Fruit fly (Drosophila melanogaster) whole organism, embryonic: ENCODE measurements around the gene CG10337.

ENCODE experiments used
- Abd-B ChIP-seq: fragments of 200-800 bp; sonication (Bioruptor generic); optimal IDR thresholded peaks from 2 replicates; lab custom pipeline; 2018; ENCODE audit warnings: missing biosample characterization, mild to moderate bottlenecking, missing genetic modification characterization, moderate library complexity
- Ada2b ChIP-seq: fragments of 200-800 bp; sonication (Bioruptor generic); IDR thresholded peaks from 2 replicates; pipeline ENCODE4 v1.3.6; 2022; ENCODE audit warnings: missing biosample characterization, missing genetic modification characterization
- CG11456 ChIP-seq: fragments of 200-800 bp; sonication (Bioruptor generic); IDR thresholded peaks from 3 replicates; pipeline ENCODE4 v1.3.6; 2022; ENCODE audit warnings: missing biosample characterization, missing genetic modification characterization
- CG13287 ChIP-seq: fragments of 200-800 bp; sonication (Bioruptor generic); IDR thresholded peaks from 2 replicates; pipeline ENCODE4 v1.3.6; 2022; ENCODE audit warnings: missing biosample characterization, missing genetic modification characterization; ENCODE audit not compliant: partially characterized antibody
- CG13424 ChIP-seq: fragments of 200-800 bp; sonication (Bioruptor generic); optimal IDR thresholded peaks from 2 replicates; lab custom pipeline; 2019; ENCODE audit warnings: missing biosample characterization, mild to moderate bottlenecking, missing genetic modification characterization, moderate library complexity
- CG14014 ChIP-seq: fragments of 200-800 bp; sonication (Bioruptor generic); IDR thresholded peaks from 2 replicates; pipeline ENCODE4 v1.3.6; 2022; ENCODE audit warnings: missing biosample characterization, missing genetic modification characterization
- CG14965 ChIP-seq: fragments of 200-800 bp; sonication (Bioruptor generic); optimal IDR thresholded peaks from 2 replicates; lab custom pipeline; 2016; ENCODE audit warnings: missing biosample characterization, missing genetic modification characterization, borderline replicate concordance
- CG16863 ChIP-seq: fragments of 200-800 bp; sonication (Bioruptor generic); optimal IDR thresholded peaks from 3 replicates; lab custom pipeline; 2016; ENCODE audit warnings: missing biosample characterization, missing genetic modification characterization
- CG17186 ChIP-seq: fragments of 200-800 bp; sonication (Bioruptor generic); optimal IDR thresholded peaks from 3 replicates; lab custom pipeline; 2017; ENCODE audit warnings: missing biosample characterization, missing genetic modification reagents, missing genetic modification characterization
- CG17359 ChIP-seq: fragments of 200-800 bp; sonication (Bioruptor generic); optimal IDR thresholded peaks from 3 replicates; lab custom pipeline; 2018; ENCODE audit warnings: missing biosample characterization, mild to moderate bottlenecking, missing genetic modification characterization, moderate library complexity
- CG34224 ChIP-seq: fragments of 200-800 bp; sonication (Bioruptor generic); IDR thresholded peaks from 3 replicates; pipeline ENCODE4 v1.3.6; 2022; ENCODE audit warnings: missing biosample characterization, missing genetic modification characterization; ENCODE audit not compliant: partially characterized antibody
- CG3847 ChIP-seq: fragments of 200-800 bp; sonication (Bioruptor generic); IDR thresholded peaks from 2 replicates; pipeline ENCODE4 v1.3.6; 2022; ENCODE audit warnings: missing biosample characterization, missing genetic modification characterization
- CG4730 ChIP-seq: fragments of 200-800 bp; sonication (Bioruptor generic); IDR thresholded peaks from 2 replicates; pipeline ENCODE4 v1.3.6; 2022; ENCODE audit warnings: missing biosample characterization, missing genetic modification characterization
- CG4854 ChIP-seq: fragments of 200-800 bp; sonication (Bioruptor generic); optimal IDR thresholded peaks from 2 replicates; lab custom pipeline; 2016; ENCODE audit warnings: missing biosample characterization, missing genetic modification characterization, inconsistent platforms
- CG7357 ChIP-seq: fragments of 200-800 bp; sonication (Bioruptor generic); IDR thresholded peaks from 3 replicates; pipeline ENCODE4 v1.3.6; 2022; ENCODE audit warnings: missing biosample characterization, missing genetic modification characterization
- CG8478 ChIP-seq: fragments of >200 bp; optimal IDR thresholded peaks from 2 replicates; lab custom pipeline; 2018
- CG9727 ChIP-seq: fragments of 200-800 bp; sonication (Bioruptor generic); optimal IDR thresholded peaks from 3 replicates; lab custom pipeline; 2017; ENCODE audit warnings: missing biosample characterization, mild to moderate bottlenecking, missing genetic modification characterization
- Camta ChIP-seq: fragments of 200-800 bp; sonication (Bioruptor generic); optimal IDR thresholded peaks from 2 replicates; lab custom pipeline; 2016; ENCODE audit warnings: missing biosample characterization, missing genetic modification characterization
- Chrac-16 ChIP-seq: fragments of 200-800 bp; sonication (Bioruptor generic); optimal IDR thresholded peaks from 3 replicates; lab custom pipeline; 2016; ENCODE audit warnings: missing biosample characterization, missing genetic modification characterization
- Eip74EF ChIP-seq, 2 experiments: fragments of 200-800 bp in 1 of 2; fragments of >200 bp in 1 of 2; sonication (Bioruptor generic) in 1 of 2; optimal IDR thresholded peaks; 2 replicates each; lab custom pipeline; 2017 to 2019; ENCODE audit warnings: missing biosample characterization in 2 of 2, missing genetic modification characterization in 2 of 2, mild to moderate bottlenecking in 1 of 2, moderate library complexity in 1 of 2
- Elba2 ChIP-seq: fragments of 200-800 bp; sonication (Bioruptor generic); optimal IDR thresholded peaks from 3 replicates; lab custom pipeline; 2016; ENCODE audit warnings: missing biosample characterization, missing genetic modification characterization
- Ets65A ChIP-seq: fragments of 200-800 bp; sonication (Bioruptor generic); peaks from one replicate; lab custom pipeline; 2016; ENCODE audit warnings: missing biosample characterization, missing genetic modification characterization
- HLH3B ChIP-seq: fragments of 200-800 bp; sonication (Bioruptor generic); IDR thresholded peaks from 2 replicates; pipeline ENCODE4 v1.3.6; 2022; ENCODE audit warnings: missing biosample characterization, missing genetic modification characterization
- HLHmδ ChIP-seq: fragments of 200-800 bp; sonication (Bioruptor generic); optimal IDR thresholded peaks from 2 replicates; lab custom pipeline; 2018; ENCODE audit warnings: missing biosample characterization, mild to moderate bottlenecking, missing genetic modification characterization, moderate library complexity
- Hey ChIP-seq: fragments of 200-800 bp; sonication (Bioruptor generic); optimal IDR thresholded peaks from 3 replicates; lab custom pipeline; 2018; ENCODE audit warnings: missing biosample characterization, mild to moderate bottlenecking, missing genetic modification characterization
- Hr39 ChIP-seq: fragments of >200 bp; optimal IDR thresholded peaks from 2 replicates; lab custom pipeline; 2017
- Hr51 ChIP-seq, 2 experiments: fragments of 200-800 bp; sonication (Bioruptor generic); optimal IDR thresholded peaks; 2 replicates in 1 of 2; 3 replicates in 1 of 2; lab custom pipeline; 2016 to 2018; ENCODE audit warnings: missing biosample characterization in 2 of 2, missing genetic modification characterization in 2 of 2, mild to moderate bottlenecking in 1 of 2, moderate library complexity in 1 of 2
- NK7.1 ChIP-seq: fragments of 200-800 bp; sonication (Bioruptor generic); optimal IDR thresholded peaks from 3 replicates; lab custom pipeline; 2016; ENCODE audit warnings: missing biosample characterization, missing genetic modification characterization
- Nf-YC ChIP-seq: fragments of 200-800 bp; optimal IDR thresholded peaks from 3 replicates; lab custom pipeline; 2019; ENCODE audit warnings: missing biosample characterization, mild to moderate bottlenecking, missing genetic modification characterization, moderate library complexity
- Rfx ChIP-seq: fragments of 200-800 bp; sonication (Bioruptor generic); IDR thresholded peaks from 2 replicates; pipeline ENCODE4 v1.3.6; 2022; ENCODE audit warnings: missing biosample characterization, missing genetic modification characterization
- Stat92E ChIP-seq, 3 experiments: fragments of >200 bp in 2 of 3; fragments of 200-800 bp in 1 of 3; sonication (Bioruptor generic) in 1 of 3; optimal IDR thresholded peaks; 2 replicates each; lab custom pipeline; 2017 to 2019; ENCODE audit warnings: missing biosample characterization in 3 of 3, missing genetic modification characterization in 3 of 3, mild to moderate bottlenecking in 1 of 3, moderate library complexity in 1 of 3
- ac ChIP-seq: fragments of 200-800 bp; sonication (Bioruptor generic); optimal IDR thresholded peaks from 3 replicates; lab custom pipeline; 2017; ENCODE audit warnings: missing biosample characterization, mild to moderate bottlenecking, missing genetic modification characterization
- bigmax ChIP-seq: fragments of 200-800 bp; sonication (Bioruptor generic); optimal IDR thresholded peaks from 2 replicates; lab custom pipeline; 2018; ENCODE audit warnings: missing biosample characterization, mild to moderate bottlenecking, missing genetic modification characterization
- btn ChIP-seq: fragments of 200-800 bp; sonication (Bioruptor generic); optimal IDR thresholded peaks from 2 replicates; lab custom pipeline; 2016; ENCODE audit warnings: missing biosample characterization, missing genetic modification characterization
- cg ChIP-seq: fragments of 200-800 bp; sonication (Bioruptor generic); optimal IDR thresholded peaks from 3 replicates; lab custom pipeline; 2019; ENCODE audit warnings: missing biosample characterization, mild to moderate bottlenecking, missing genetic modification characterization, moderate library complexity
- dan ChIP-seq: fragments of 200-800 bp; sonication (Bioruptor generic); IDR thresholded peaks from 2 replicates; pipeline ENCODE4 v1.3.6; 2022; ENCODE audit warnings: missing biosample characterization, missing genetic modification characterization
- dmrt99B ChIP-seq: fragments of 200-800 bp; sonication (Bioruptor generic); optimal IDR thresholded peaks from 2 replicates; lab custom pipeline; 2018; ENCODE audit warnings: missing biosample characterization, mild to moderate bottlenecking, missing genetic modification characterization, moderate library complexity
- en ChIP-seq: fragments of 200-800 bp; sonication (Bioruptor generic); optimal IDR thresholded peaks from 2 replicates; lab custom pipeline; 2016; ENCODE audit warnings: missing biosample characterization, missing genetic modification characterization
- eyg ChIP-seq: fragments of 200-800 bp; sonication (Bioruptor generic); optimal IDR thresholded peaks from 3 replicates; lab custom pipeline; 2016; ENCODE audit warnings: missing biosample characterization, missing genetic modification characterization
- gem ChIP-seq: fragments of 200-800 bp; sonication (Bioruptor generic); optimal IDR thresholded peaks from 2 replicates; lab custom pipeline; 2019; ENCODE audit warnings: missing biosample characterization, mild to moderate bottlenecking, missing genetic modification characterization, moderate library complexity
- grau ChIP-seq: fragments of 200-800 bp; optimal IDR thresholded peaks from 3 replicates; lab custom pipeline; 2019; ENCODE audit warnings: missing biosample characterization, mild to moderate bottlenecking, missing genetic modification characterization, moderate library complexity
- p53 ChIP-seq: fragments of 200-800 bp; sonication (Bioruptor generic); optimal IDR thresholded peaks from 2 replicates; lab custom pipeline; 2016; ENCODE audit warnings: missing biosample characterization, missing genetic modification characterization
- pros ChIP-seq: fragments of 200-800 bp; sonication (Bioruptor generic); optimal IDR thresholded peaks from 3 replicates; lab custom pipeline; 2019; ENCODE audit warnings: missing biosample characterization, mild to moderate bottlenecking, missing genetic modification characterization, moderate library complexity
- pum ChIP-seq: fragments of 200-800 bp; sonication (Bioruptor generic); optimal IDR thresholded peaks from 2 replicates; lab custom pipeline; 2016; ENCODE audit warnings: missing biosample characterization, missing genetic modification characterization
- schlank ChIP-seq: fragments of 200-800 bp; sonication (Bioruptor generic); optimal IDR thresholded peaks from 2 replicates; lab custom pipeline; 2018; ENCODE audit warnings: missing biosample characterization, mild to moderate bottlenecking, missing genetic modification characterization
- sisA ChIP-seq: fragments of 200-800 bp; sonication (Bioruptor generic); IDR thresholded peaks from 2 replicates; pipeline ENCODE4 v1.3.6; 2022; ENCODE audit warnings: missing biosample characterization, missing genetic modification characterization
- sna ChIP-seq: fragments of 200-800 bp; sonication (Bioruptor generic); IDR thresholded peaks from 2 replicates; pipeline ENCODE4 v1.3.6; 2022; ENCODE audit warnings: missing biosample characterization, missing genetic modification characterization; ENCODE audit not compliant: partially characterized antibody
- wek ChIP-seq: fragments of 200-800 bp; sonication (Bioruptor generic); optimal IDR thresholded peaks from 3 replicates; lab custom pipeline; 2018; ENCODE audit warnings: missing biosample characterization, mild to moderate bottlenecking, missing genetic modification characterization, moderate library complexity
- wor ChIP-seq: fragments of 200-800 bp; sonication (Bioruptor generic); IDR thresholded peaks from 2 replicates; pipeline ENCODE4 v1.3.6; 2022; ENCODE audit warnings: missing biosample characterization, missing genetic modification characterization

The CG10337 gene

dm6 chr2L:19546869-19547710, at the start of gene CG10337:
Gene CG10337, minus strand, starts transcription at chr2L:19546959.
- TF ChIP-seq wor (GFP tag; lab: Robert Waterston, UW) = no peak
- TF ChIP-seq Hr39 (lab: Kevin White, UChicago) = no peak
- no peak for TF ChIP-seq CG17186 (GFP tag; lab: Kevin White, UChicago)
- TF ChIP-seq CG13287 (GFP tag; lab: Robert Waterston, UW) = no peak
- no peak for TF ChIP-seq Stat92E (GFP tag; optimal IDR thresholded peaks at IDR 0.05; lab: Kevin White, UChicago)
- no peak for TF ChIP-seq CG14965
- TF ChIP-seq Ada2b (GFP tag; lab: Robert Waterston, UW) = peak; percentile 55
- peak; percentile 64 for TF ChIP-seq grau (tag; lab: Kevin White, UChicago)
- TF ChIP-seq cg (GFP tag; lab: Kevin White, UChicago) = no peak
- peak; percentile 29; the same call in 1 of the 2 replicates for TF ChIP-seq Rfx (GFP tag; lab: Robert Waterston, UW)
- TF ChIP-seq ac (GFP tag; lab: Kevin White, UChicago) = no peak
- no peak for TF ChIP-seq CG4854 (GFP tag; lab: Kevin White, UChicago)
- no peak for TF ChIP-seq dan (GFP tag; lab: Robert Waterston, UW)
- no peak for TF ChIP-seq en (GFP tag; lab: Kevin White, UChicago)
- no peak for TF ChIP-seq p53 (GFP tag; lab: Kevin White, UChicago)
- peak; percentile 2 for TF ChIP-seq btn
- peak; percentile 33 for TF ChIP-seq dmrt99B (tag; lab: Kevin White, UChicago)
- peak in 1 of 2 experiments; percentile 27 for TF ChIP-seq Eip74EF (GFP tag; optimal IDR thresholded peaks at IDR 0.05; lab: Kevin White, UChicago)
- no peak for TF ChIP-seq CG8478 (lab: Kevin White, UChicago)
- TF ChIP-seq CG17359 (tag; lab: Kevin White, UChicago) = peak; percentile 42
- no peak for TF ChIP-seq pum (GFP tag; lab: Kevin White, UChicago)
- 0 out of 3 replicates have a peak, but pooled peaks have one; percentile 25 for TF ChIP-seq CG34224 (GFP tag; lab: Robert Waterston, UW)
- TF ChIP-seq pros = no peak
- no peak for TF ChIP-seq wek (GFP tag; lab: Kevin White, UChicago)
- TF ChIP-seq CG7357 (GFP tag; lab: Robert Waterston, UW) = no peak
- no peak for TF ChIP-seq bigmax (GFP tag; lab: Kevin White, UChicago)
- no peak for TF ChIP-seq eyg (GFP tag; lab: Kevin White, UChicago)
- TF ChIP-seq CG11456 (GFP tag; lab: Robert Waterston, UW) = no peak
- TF ChIP-seq Hey (tag; lab: Kevin White, UChicago) = no peak
- TF ChIP-seq Chrac-16 (GFP tag; lab: Kevin White, UChicago) = no peak
- no peak for TF ChIP-seq NK7.1
- TF ChIP-seq Nf-YC (tag; lab: Kevin White, UChicago) = peak; percentile 28
- no peak for TF ChIP-seq sna (GFP tag; lab: Robert Waterston, UW)
- TF ChIP-seq CG16863 (GFP tag; lab: Kevin White, UChicago) = no peak
- no peak for TF ChIP-seq CG14014
- no peak for TF ChIP-seq Camta
- TF ChIP-seq gem = peak; percentile 70
- no peak for TF ChIP-seq sisA (GFP tag; lab: Robert Waterston, UW)
- peak; percentile 17 for TF ChIP-seq schlank (tag; lab: Kevin White, UChicago)
- TF ChIP-seq HLHmδ (GFP tag; lab: Kevin White, UChicago) = no peak
- TF ChIP-seq CG9727 (GFP tag; lab: Kevin White, UChicago) = peak; percentile 57
- TF ChIP-seq Hr51 (GFP tag; optimal IDR thresholded peaks at IDR 0.05; lab: Kevin White, UChicago) = peak in 1 of 2 experiments; percentile 73
- no peak for TF ChIP-seq Elba2 (GFP tag; lab: Kevin White, UChicago)
- TF ChIP-seq HLH3B (GFP tag; lab: Robert Waterston, UW) = peak; percentile 36; the same call in 1 of the 2 replicates
- no peak for TF ChIP-seq CG3847
- TF ChIP-seq CG13424 (tag; lab: Kevin White, UChicago) = peak; percentile 56
- no peak for TF ChIP-seq Abd-B
- TF ChIP-seq Ets65A (GFP tag; lab: Kevin White, UChicago) = peak; percentile 25
- TF ChIP-seq CG4730 (GFP tag; lab: Robert Waterston, UW) = no peak
